Worm (Caenorhabditis elegans) whole organism, L2 larva: ENCODE data around the gene C47A10.16.

Experiments
- F13H6.1 ChIP-seq: sonication (generic microtip); optimal IDR thresholded peaks from 2 replicates; lab custom pipeline; 2016; ENCODE audit warnings: missing genetic modification characterization, missing compliant biosample characterization
- aly-2 ChIP-seq: fragments of 150-350 bp; optimal IDR thresholded peaks from 2 replicates; lab custom pipeline; 2014; ENCODE audit warnings: missing biosample characterization, missing genetic modification characterization
- ama-1 ChIP-seq: fragments of 150-350 bp; optimal IDR thresholded peaks from 2 replicates; lab custom pipeline; 2018; ENCODE audit warnings: inconsistent platforms
- ceh-82 ChIP-seq: fragments of 150-350 bp; optimal IDR thresholded peaks from 2 replicates; lab custom pipeline; 2014; ENCODE audit warnings: missing biosample characterization, missing genetic modification characterization
- elt-3 ChIP-seq: sonication (generic microtip); optimal IDR thresholded peaks from 2 replicates; lab custom pipeline; 2017; ENCODE audit warnings: missing biosample characterization, missing genetic modification characterization
- nhr-11 ChIP-seq: fragments of 150-350 bp; optimal IDR thresholded peaks from 2 replicates; lab custom pipeline; 2014; ENCODE audit warnings: missing biosample characterization, missing genetic modification characterization
- nhr-12 ChIP-seq: fragments of 150-350 bp; optimal IDR thresholded peaks from 2 replicates; lab custom pipeline; 2014; ENCODE audit warnings: missing biosample characterization, missing genetic modification characterization
- nhr-21 ChIP-seq: fragments of 150-350 bp; optimal IDR thresholded peaks from 2 replicates; lab custom pipeline; 2014; ENCODE audit warnings: missing biosample characterization, missing genetic modification characterization
- nhr-77 ChIP-seq: fragments of 150-350 bp; optimal IDR thresholded peaks from 2 replicates; lab custom pipeline; 2014; ENCODE audit warnings: missing biosample characterization, missing genetic modification characterization
- skn-1 ChIP-seq: sonication (generic microtip); optimal IDR thresholded peaks from 2 replicates; lab custom pipeline; 2017; ENCODE audit warnings: missing biosample characterization, missing genetic modification characterization
- snpc-4 ChIP-seq: fragments of 150-350 bp; optimal IDR thresholded peaks from 2 replicates; lab custom pipeline; 2014; ENCODE audit warnings: missing biosample characterization, missing genetic modification characterization
- ztf-1 ChIP-seq: fragments of 200-800 bp; sonication (Bioruptor generic); conservative IDR thresholded peaks from 2 replicates; pipeline ENCODE4 v1.3.6; 2022; ENCODE audit warnings: missing genetic modification characterization, missing compliant biosample characterization

DNA sequence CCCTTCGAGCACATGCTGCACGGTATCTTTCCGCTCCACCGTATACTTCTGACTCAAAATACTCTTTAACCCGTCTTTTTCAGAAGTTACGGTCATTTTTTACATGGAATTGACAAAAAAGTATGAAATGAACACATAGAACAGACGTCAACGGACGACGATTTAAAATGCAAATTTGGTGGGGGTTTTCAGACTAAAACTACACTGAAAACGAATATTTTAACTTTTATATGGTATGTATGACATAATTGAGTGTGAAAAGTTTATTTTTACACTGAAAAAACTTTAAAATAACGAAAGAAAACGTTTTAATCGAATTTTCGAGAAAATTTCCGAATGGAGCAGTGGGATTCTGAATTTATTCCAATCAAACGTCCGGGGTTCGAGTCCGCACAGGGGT, 18.0 kb downstream of the C47A10.16 start, which contains the start of gene twk-36:
- TF ChIP-seq nhr-77 (tag; lab: Kevin White, UChicago) (no peak), ceh-82 (tag; lab: Kevin White, UChicago) (no peak), elt-3 (tag; lab: Kevin White, UChicago) (no peak), ama-1 (no peak), ztf-1 (GFP tag; lab: Robert Waterston, UW) (no peak), nhr-12 (tag; lab: Kevin White, UChicago) (no peak), F13H6.1 (tag; lab: Kevin White, UChicago) (no peak), snpc-4 (no peak), skn-1 (no peak), aly-2 (tag; lab: Kevin White, UChicago) (no peak), nhr-21 (no peak), nhr-11 (tag; lab: Kevin White, UChicago) (no peak)
